Fruit fly (Drosophila melanogaster) whole organism, embryonic: ENCODE measurements around the gene CG31559.

Source experiments
- Ada2b ChIP-seq: fragments of 200-800 bp; sonication (Bioruptor generic); IDR thresholded peaks from 2 replicates; pipeline ENCODE4 v1.3.6; 2022; ENCODE audit warnings: missing biosample characterization, missing genetic modification characterization
- Asciz ChIP-seq: fragments of 200-800 bp; sonication (Bioruptor generic); optimal IDR thresholded peaks from 2 replicates; lab custom pipeline; 2017; ENCODE audit warnings: missing biosample characterization, mild to moderate bottlenecking, missing genetic modification characterization, missing genetic modification reagents
- B-H1 ChIP-seq: fragments of 200-800 bp; sonication (Bioruptor generic); IDR thresholded peaks from 3 replicates; pipeline ENCODE4 v1.3.6; 2022; ENCODE audit warnings: missing biosample characterization, missing genetic modification characterization
- CG12659 ChIP-seq: fragments of 200-800 bp; sonication (Bioruptor generic); optimal IDR thresholded peaks from 3 replicates; lab custom pipeline; 2017; ENCODE audit warnings: mild to moderate bottlenecking, missing biosample characterization, missing genetic modification reagents, missing genetic modification characterization
- CG12769 ChIP-seq: fragments of 200-800 bp; sonication (Bioruptor generic); optimal IDR thresholded peaks from 2 replicates; lab custom pipeline; 2019; ENCODE audit warnings: missing biosample characterization, mild to moderate bottlenecking, missing genetic modification characterization, moderate library complexity
- CG13775 ChIP-seq: fragments of 200-800 bp; sonication (Bioruptor generic); optimal IDR thresholded peaks from 3 replicates; lab custom pipeline; 2017; ENCODE audit warnings: missing biosample characterization, mild to moderate bottlenecking, missing genetic modification characterization
- CG15269 ChIP-seq: fragments of 200-800 bp; sonication (Bioruptor generic); optimal IDR thresholded peaks from 2 replicates; lab custom pipeline; 2018; ENCODE audit warnings: missing biosample characterization, mild to moderate bottlenecking, missing genetic modification characterization, moderate library complexity
- CG15601 ChIP-seq: fragments of 200-800 bp; sonication (Bioruptor generic); optimal IDR thresholded peaks from 3 replicates; lab custom pipeline; 2019; ENCODE audit warnings: missing biosample characterization, mild to moderate bottlenecking, missing genetic modification characterization, moderate library complexity
- CG16813 ChIP-seq: fragments of 200-800 bp; sonication (Bioruptor generic); IDR thresholded peaks from 3 replicates; pipeline ENCODE4 v1.3.6; 2022; ENCODE audit warnings: missing biosample characterization, missing genetic modification characterization; ENCODE audit not compliant: partially characterized antibody
- CG17361 ChIP-seq: fragments of 200-800 bp; sonication (Bioruptor generic); IDR thresholded peaks from 3 replicates; pipeline ENCODE4 v1.3.6; 2022; ENCODE audit warnings: missing biosample characterization, missing genetic modification characterization
- CG17802 ChIP-seq: fragments of 200-800 bp; sonication (Bioruptor generic); optimal IDR thresholded peaks from 2 replicates; lab custom pipeline; 2018; ENCODE audit warnings: missing biosample characterization, mild to moderate bottlenecking, missing genetic modification characterization, moderate library complexity
- CG18764 ChIP-seq: fragments of 200-800 bp; sonication (Bioruptor generic); optimal IDR thresholded peaks from 3 replicates; lab custom pipeline; 2016; ENCODE audit warnings: missing biosample characterization, missing genetic modification characterization
- CG3065 ChIP-seq: fragments of 200-800 bp; sonication (Bioruptor generic); optimal IDR thresholded peaks from 2 replicates; lab custom pipeline; 2016; ENCODE audit warnings: missing biosample characterization, missing genetic modification characterization
- CG31441 ChIP-seq: fragments of 200-800 bp; sonication (Bioruptor generic); IDR thresholded peaks from 2 replicates; pipeline ENCODE4 v1.3.6; 2022; ENCODE audit warnings: missing biosample characterization, missing genetic modification characterization
- CG3726 ChIP-seq: fragments of 200-800 bp; sonication (Bioruptor generic); IDR thresholded peaks from 3 replicates; pipeline ENCODE4, ENCODE4 v1.3.6; 2022; ENCODE audit warnings: missing biosample characterization, missing genetic modification characterization
- CG3847 ChIP-seq: fragments of 200-800 bp; sonication (Bioruptor generic); IDR thresholded peaks from 2 replicates; pipeline ENCODE4 v1.3.6; 2022; ENCODE audit warnings: missing biosample characterization, missing genetic modification characterization
- CG4328 ChIP-seq: fragments of 200-800 bp; sonication (Bioruptor generic); optimal IDR thresholded peaks from 3 replicates; lab custom pipeline; 2017; ENCODE audit warnings: missing biosample characterization, missing genetic modification reagents, missing genetic modification characterization
- CG4730 ChIP-seq: fragments of 200-800 bp; sonication (Bioruptor generic); IDR thresholded peaks from 2 replicates; pipeline ENCODE4 v1.3.6; 2022; ENCODE audit warnings: missing biosample characterization, missing genetic modification characterization
- CG6683 ChIP-seq: fragments of 200-800 bp; sonication (Bioruptor generic); optimal IDR thresholded peaks from 2 replicates; lab custom pipeline; 2017; ENCODE audit warnings: missing biosample characterization, mild to moderate bottlenecking, missing genetic modification characterization, missing genetic modification reagents
- CG6813 ChIP-seq: fragments of 200-800 bp; sonication (Bioruptor generic); optimal IDR thresholded peaks from 2 replicates; lab custom pipeline; 2017; ENCODE audit warnings: missing biosample characterization, missing genetic modification characterization, mild to moderate bottlenecking, moderate library complexity, missing genetic modification reagents
- CG7745 ChIP-seq: fragments of 200-800 bp; sonication (Bioruptor generic); optimal IDR thresholded peaks from 2 replicates; lab custom pipeline; 2018; ENCODE audit warnings: missing biosample characterization, mild to moderate bottlenecking, missing genetic modification characterization, moderate library complexity
- CG8290 ChIP-seq, 3 experiments: fragments of 200-800 bp; sonication (Bioruptor generic); optimal IDR thresholded peaks; 2 replicates each; lab custom pipeline; 2016 to 2019; ENCODE audit warnings: missing biosample characterization in 3 of 3, missing genetic modification characterization in 3 of 3, mild to moderate bottlenecking in 2 of 3, moderate library complexity in 1 of 3
- Deaf1 ChIP-seq: fragments of 200-800 bp; optimal IDR thresholded peaks from 3 replicates; lab custom pipeline; 2019; ENCODE audit warnings: missing biosample characterization, mild to moderate bottlenecking, missing genetic modification characterization, moderate library complexity
- Dip2 ChIP-seq: fragments of 200-800 bp; sonication (Bioruptor generic); IDR thresholded peaks from 2 replicates; pipeline ENCODE4 v1.3.6; 2022; ENCODE audit warnings: missing biosample characterization, missing genetic modification characterization
- Drgx ChIP-seq: fragments of 200-800 bp; sonication (Bioruptor generic); IDR thresholded peaks from 2 replicates; pipeline ENCODE4 v1.3.6; 2022; ENCODE audit warnings: missing biosample characterization, missing genetic modification characterization
- Eip74EF ChIP-seq, 2 experiments: fragments of 200-800 bp in 1 of 2; fragments of >200 bp in 1 of 2; sonication (Bioruptor generic) in 1 of 2; optimal IDR thresholded peaks; 2 replicates each; lab custom pipeline; 2017 to 2019; ENCODE audit warnings: missing biosample characterization in 2 of 2, missing genetic modification characterization in 2 of 2, mild to moderate bottlenecking in 1 of 2, moderate library complexity in 1 of 2
- Fer3 ChIP-seq: fragments of 200-800 bp; sonication (Bioruptor generic); optimal IDR thresholded peaks from 2 replicates; lab custom pipeline; 2018; ENCODE audit warnings: missing biosample characterization, mild to moderate bottlenecking, missing genetic modification characterization, moderate library complexity
- Hand ChIP-seq: fragments of 200-800 bp; sonication (Bioruptor generic); optimal IDR thresholded peaks from 2 replicates; lab custom pipeline; 2017; ENCODE audit warnings: mild to moderate bottlenecking, missing biosample characterization, missing genetic modification reagents, missing genetic modification characterization
- Oli ChIP-seq: fragments of 200-800 bp; sonication (Bioruptor generic); optimal IDR thresholded peaks from 2 replicates; lab custom pipeline; 2018; ENCODE audit warnings: missing biosample characterization, mild to moderate bottlenecking, missing genetic modification characterization, moderate library complexity
- Ravus ChIP-seq: fragments of 200-800 bp; sonication (Bioruptor generic); IDR thresholded peaks from 2 replicates; pipeline ENCODE4 v1.3.6; 2022; ENCODE audit warnings: missing biosample characterization, missing genetic modification characterization
- Spps ChIP-seq: fragments of 200-800 bp; sonication (Bioruptor generic); optimal IDR thresholded peaks from 2 replicates; lab custom pipeline; 2018; ENCODE audit warnings: missing biosample characterization, mild to moderate bottlenecking, missing genetic modification characterization
- Ssrp ChIP-seq: fragments of 200-800 bp; sonication (Bioruptor generic); optimal IDR thresholded peaks from 2 replicates; lab custom pipeline; 2018; ENCODE audit warnings: missing biosample characterization, mild to moderate bottlenecking, missing genetic modification characterization, moderate library complexity
- Usf ChIP-seq: fragments of 200-800 bp; sonication (Bioruptor generic); optimal IDR thresholded peaks from 2 replicates; lab custom pipeline; 2017; ENCODE audit warnings: missing genotype, missing biosample characterization, missing genetic modification characterization
- cad ChIP-seq: fragments of >200 bp; optimal IDR thresholded peaks from 2 replicates; lab custom pipeline; 2017; ENCODE audit warnings: missing biosample characterization, missing genetic modification characterization
- chm ChIP-seq: fragments of 200-800 bp; sonication (Bioruptor generic); IDR thresholded peaks from 2 replicates; pipeline ENCODE4 v1.3.6; 2022; ENCODE audit warnings: missing biosample characterization, missing genetic modification characterization
- ci ChIP-seq: fragments of 200-800 bp; sonication (Bioruptor generic); IDR thresholded peaks from 3 replicates; pipeline ENCODE4 v1.3.6; 2022; ENCODE audit warnings: missing biosample characterization, missing genetic modification characterization
- cwo ChIP-seq: fragments of 200-800 bp; sonication (Bioruptor generic); optimal IDR thresholded peaks from 3 replicates; lab custom pipeline; 2017; ENCODE audit warnings: missing biosample characterization, missing genetic modification characterization, mild to moderate bottlenecking, moderate library complexity, missing genetic modification reagents
- en ChIP-seq: fragments of 200-800 bp; sonication (Bioruptor generic); optimal IDR thresholded peaks from 2 replicates; lab custom pipeline; 2016; ENCODE audit warnings: missing biosample characterization, missing genetic modification characterization
- lbe ChIP-seq: fragments of 200-800 bp; sonication (Bioruptor generic); optimal IDR thresholded peaks from 2 replicates; lab custom pipeline; 2016; ENCODE audit warnings: missing biosample characterization, mild to moderate bottlenecking, missing genetic modification characterization
- nerfin-1 ChIP-seq: fragments of 200-800 bp; sonication (Bioruptor generic); optimal IDR thresholded peaks from 3 replicates; lab custom pipeline; 2019; ENCODE audit warnings: missing biosample characterization, mild to moderate bottlenecking, missing genetic modification characterization, moderate library complexity
- otp ChIP-seq: fragments of 200-800 bp; sonication (Bioruptor generic); IDR thresholded peaks from 3 replicates; pipeline ENCODE4, ENCODE4 v1.3.6; 2022; ENCODE audit warnings: missing biosample characterization, missing genetic modification characterization
- phol ChIP-seq: fragments of 200-800 bp; sonication (Bioruptor generic); optimal IDR thresholded peaks from 3 replicates; lab custom pipeline; 2018; ENCODE audit warnings: missing biosample characterization, mild to moderate bottlenecking, missing genetic modification characterization, moderate library complexity
- run ChIP-seq: fragments of 200-800 bp; sonication (Bioruptor generic); optimal IDR thresholded peaks from 3 replicates; lab custom pipeline; 2018; ENCODE audit warnings: missing biosample characterization, mild to moderate bottlenecking, missing genetic modification characterization
- scrt ChIP-seq: fragments of 200-800 bp; sonication (Bioruptor generic); optimal IDR thresholded peaks from 2 replicates; lab custom pipeline; 2018; ENCODE audit warnings: missing biosample characterization, mild to moderate bottlenecking, missing genetic modification characterization, moderate library complexity
- shn ChIP-seq: fragments of 200-800 bp; sonication (Bioruptor generic); optimal IDR thresholded peaks from 3 replicates; lab custom pipeline; 2016; ENCODE audit warnings: missing biosample characterization, missing genetic modification characterization
- stwl ChIP-seq: fragments of 200-800 bp; sonication (Bioruptor generic); optimal IDR thresholded peaks from 3 replicates; lab custom pipeline; 2018; ENCODE audit warnings: missing biosample characterization, mild to moderate bottlenecking, missing genetic modification characterization, moderate library complexity
- tap ChIP-seq: fragments of 200-800 bp; optimal IDR thresholded peaks from 3 replicates; lab custom pipeline; 2019; ENCODE audit warnings: missing biosample characterization, mild to moderate bottlenecking, missing genetic modification characterization, moderate library complexity
- tx ChIP-seq: fragments of 200-800 bp; sonication (Bioruptor generic); optimal IDR thresholded peaks from 2 replicates; lab custom pipeline; 2016; ENCODE audit warnings: missing biosample characterization, missing genetic modification characterization
- vfl ChIP-seq: fragments of 200-800 bp; sonication (Bioruptor generic); optimal IDR thresholded peaks from 2 replicates; lab custom pipeline; 2016; ENCODE audit warnings: missing biosample characterization, missing genetic modification characterization
- zfh2 ChIP-seq: fragments of 200-800 bp; sonication (Bioruptor generic); optimal IDR thresholded peaks from 2 replicates; lab custom pipeline; 2016; ENCODE audit warnings: missing biosample characterization, missing genetic modification characterization

CG31559 gene

DNA sequence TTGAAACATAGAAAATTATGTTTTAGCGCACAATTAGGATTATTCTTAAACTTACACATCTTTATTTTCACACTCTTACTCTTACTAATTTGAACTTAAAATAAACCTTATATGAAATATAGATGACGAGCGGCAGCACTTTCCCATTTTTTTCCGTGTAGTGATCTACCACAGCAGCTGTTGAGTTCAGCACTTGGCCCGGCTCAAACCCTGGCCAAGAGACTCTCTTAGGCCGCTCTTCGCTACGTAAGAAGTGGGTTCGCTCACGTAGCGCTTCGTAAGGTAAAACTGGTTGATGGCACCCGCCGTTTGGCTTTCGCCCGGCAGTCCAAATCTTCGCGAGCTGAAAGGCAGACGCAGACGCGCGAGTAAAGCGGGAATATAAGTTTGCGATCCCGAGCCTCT lies 41.5 kb upstream of the CG31559 start, which contains the start of gene Osi24 (continued):
- peak; percentile 64 for TF ChIP-seq Oli (tag; lab: Kevin White, UChicago)
- peak; percentile 8; the same call in 1 of the 2 replicates for TF ChIP-seq Ravus
- TF ChIP-seq ci = peak; percentile 86
- peak; percentile 76 for TF ChIP-seq CG12769 (tag; lab: Kevin White, UChicago)
- TF ChIP-seq CG8290 (GFP tag; optimal IDR thresholded peaks at IDR 0.05; lab: Kevin White, UChicago) = no peak
- peak in 1 of 2 experiments; percentile 32 for TF ChIP-seq CG8290 (tag; optimal IDR thresholded peaks at IDR 0.05; lab: Kevin White, UChicago)
- no peak for TF ChIP-seq tx (GFP tag; lab: Kevin White, UChicago)
- peak; percentile 39 for TF ChIP-seq Ssrp (tag; lab: Kevin White, UChicago)
- peak; percentile 65 for TF ChIP-seq Ada2b
- TF ChIP-seq CG15601 = peak; percentile 15
- no peak for TF ChIP-seq CG17802 (tag; lab: Kevin White, UChicago)
- no peak for TF ChIP-seq Hand (GFP tag; lab: Kevin White, UChicago)
- no peak for TF ChIP-seq Dip2 (GFP tag; lab: Robert Waterston, UW)
- TF ChIP-seq shn (GFP tag; lab: Kevin White, UChicago) = peak; percentile 40
- TF ChIP-seq Spps (tag; lab: Kevin White, UChicago) = no peak
- TF ChIP-seq phol (tag; lab: Kevin White, UChicago) = peak; percentile 58
- TF ChIP-seq CG3847 = peak; percentile 49
- TF ChIP-seq otp (GFP tag; lab: Robert Waterston, UW) = no peak
- peak; percentile 48 for TF ChIP-seq tap (tag; lab: Kevin White, UChicago)
- TF ChIP-seq run (tag; lab: Kevin White, UChicago) = peak; percentile 14
- no peak for TF ChIP-seq CG16813 (GFP tag; lab: Robert Waterston, UW)
- no peak for TF ChIP-seq CG6683 (GFP tag; lab: Kevin White, UChicago)
- peak; percentile 21 for TF ChIP-seq Fer3 (tag; lab: Kevin White, UChicago)
- peak; percentile 34 for TF ChIP-seq CG15269 (tag; lab: Kevin White, UChicago)
- peak; percentile 6 for TF ChIP-seq nerfin-1 (tag; lab: Kevin White, UChicago)
- no peak for TF ChIP-seq CG4328
- no peak for TF ChIP-seq Deaf1 (tag; lab: Kevin White, UChicago)
- peak; percentile 88 for TF ChIP-seq Drgx (GFP tag; lab: Robert Waterston, UW)
- peak; percentile 32 for TF ChIP-seq zfh2 (GFP tag; lab: Kevin White, UChicago)
- TF ChIP-seq CG12659 (GFP tag; lab: Kevin White, UChicago) = peak; percentile 27
- TF ChIP-seq Usf (GFP tag; lab: Kevin White, UChicago) = no peak
- TF ChIP-seq CG13775 (GFP tag; lab: Kevin White, UChicago) = no peak
- TF ChIP-seq CG3065 = no peak
- TF ChIP-seq scrt (GFP tag; lab: Kevin White, UChicago) = no peak
- no peak for TF ChIP-seq cad (GFP tag; lab: Kevin White, UChicago)
- TF ChIP-seq en (GFP tag; lab: Kevin White, UChicago) = peak; percentile 53
- peak; percentile 73 for TF ChIP-seq CG31441
- peak; percentile 53; the same call in 1 of the 2 replicates for TF ChIP-seq CG4730 (GFP tag; lab: Robert Waterston, UW)
- TF ChIP-seq CG6813 (GFP tag; lab: Kevin White, UChicago) = peak; percentile 18
- TF ChIP-seq CG18764 (GFP tag; lab: Kevin White, UChicago) = no peak
- TF ChIP-seq B-H1 (GFP tag; lab: Robert Waterston, UW) = peak; percentile 63; the same call in 2 of the 3 replicates
- peak; percentile 64; the same call in 2 of the 3 replicates for TF ChIP-seq CG3726
- peak; percentile 47; the same call in 1 of the 3 replicates for TF ChIP-seq CG17361
- peak; percentile 61 for TF ChIP-seq Asciz (GFP tag; lab: Kevin White, UChicago)
- peak; percentile 13 for TF ChIP-seq cwo
- no peak for TF ChIP-seq CG7745 (tag; lab: Kevin White, UChicago)
- no peak for TF ChIP-seq vfl
- TF ChIP-seq lbe (GFP tag; lab: Kevin White, UChicago) = no peak
- TF ChIP-seq Eip74EF (GFP tag; optimal IDR thresholded peaks at IDR 0.05; lab: Kevin White, UChicago) = peak in 1 of 2 experiments; percentile 25
- peak; percentile 51; the same call in 1 of the 2 replicates for TF ChIP-seq chm (GFP tag; lab: Robert Waterston, UW)
- no peak for TF ChIP-seq stwl
